Worm (Caenorhabditis elegans) whole organism, L3 larva: ENCODE data around the gene irld-65.

Source experiments
- R02D3.7 ChIP-seq: fragments of 150-350 bp; optimal IDR thresholded peaks from 2 replicates; lab custom pipeline; 2014; ENCODE audit warnings: missing biosample characterization, missing genetic modification characterization
- ZK546.5 ChIP-seq: sonication (generic microtip); optimal IDR thresholded peaks from 2 replicates; lab custom pipeline; 2017; ENCODE audit warnings: missing biosample characterization, missing genetic modification characterization
- aly-2 ChIP-seq: fragments of 150-350 bp; optimal IDR thresholded peaks from 2 replicates; lab custom pipeline; 2014; ENCODE audit warnings: missing biosample characterization, missing genetic modification characterization
- ceh-28 ChIP-seq: fragments of 150-350 bp; optimal IDR thresholded peaks from 2 replicates; lab custom pipeline; 2014; ENCODE audit warnings: missing biosample characterization, missing genetic modification reagents, missing genetic modification characterization
- ceh-82 ChIP-seq: fragments of 150-350 bp; optimal IDR thresholded peaks from 2 replicates; lab custom pipeline; 2014; ENCODE audit warnings: missing biosample characterization, missing genetic modification characterization
- ceh-9 ChIP-seq: sonication (generic microtip); optimal IDR thresholded peaks from 2 replicates; lab custom pipeline; 2018; ENCODE audit warnings: missing biosample characterization, missing genetic modification characterization
- daf-12 ChIP-seq: fragments of 150-350 bp; optimal IDR thresholded peaks from 2 replicates; lab custom pipeline; 2014; ENCODE audit warnings: missing biosample characterization, missing genetic modification reagents, missing genetic modification characterization
- egl-27 ChIP-seq: sonication (generic microtip); optimal IDR thresholded peaks from 4 replicates; lab custom pipeline; 2017; ENCODE audit warnings: missing biosample characterization, missing genetic modification reagents, missing genetic modification characterization
- egl-5 ChIP-seq: fragments of 150-350 bp; optimal IDR thresholded peaks from 2 replicates; lab custom pipeline; 2017; ENCODE audit warnings: missing biosample characterization, missing genetic modification reagents, missing genetic modification characterization, inconsistent platforms
- elt-1 ChIP-seq: fragments of 150-350 bp; optimal IDR thresholded peaks from 2 replicates; lab custom pipeline; 2014; ENCODE audit warnings: missing biosample characterization, missing genetic modification characterization
- elt-2 ChIP-seq: sonication (generic microtip); optimal IDR thresholded peaks from 2 replicates; lab custom pipeline; 2016; ENCODE audit warnings: missing genetic modification reagents, mild to moderate bottlenecking, missing genetic modification characterization, missing compliant biosample characterization
- elt-3 ChIP-seq, 3 experiments: fragments of 150-350 bp in 1 of 3; sonication (generic microtip) in 2 of 3; optimal IDR thresholded peaks; 2 replicates in 2 of 3; 4 replicates in 1 of 3; lab custom pipeline; 2014 to 2017; ENCODE audit warnings: missing biosample characterization in 3 of 3, missing genetic modification characterization in 3 of 3
- eor-1 ChIP-seq, 2 experiments: fragments of 150-350 bp; optimal IDR thresholded peaks; 2 replicates each; lab custom pipeline; 2014 to 2018; ENCODE audit warnings: missing biosample characterization in 2 of 2, missing genetic modification characterization in 2 of 2
- fkh-10 ChIP-seq: sonication (generic microtip); optimal IDR thresholded peaks from 2 replicates; lab custom pipeline; 2017; ENCODE audit warnings: missing biosample characterization, missing genetic modification reagents, missing genetic modification characterization
- fos-1 ChIP-seq: fragments of 150-350 bp; optimal IDR thresholded peaks from 2 replicates; lab custom pipeline; 2014; ENCODE audit warnings: missing biosample characterization, missing genetic modification characterization
- hmg-11 ChIP-seq: sonication (generic microtip); optimal IDR thresholded peaks from 2 replicates; lab custom pipeline; 2016; ENCODE audit warnings: missing genetic modification characterization, missing compliant biosample characterization
- jun-1 ChIP-seq: fragments of 150-350 bp; optimal IDR thresholded peaks from 2 replicates; lab custom pipeline; 2014; ENCODE audit warnings: missing biosample characterization, missing genetic modification reagents, missing genetic modification characterization
- lin-15B ChIP-seq: fragments of 150-350 bp; optimal IDR thresholded peaks from 2 replicates; lab custom pipeline; 2014; ENCODE audit warnings: missing biosample characterization, missing genetic modification characterization
- lin-39 ChIP-seq: fragments of 150-350 bp; optimal IDR thresholded peaks from 2 replicates; lab custom pipeline; 2018; ENCODE audit warnings: missing biosample characterization, missing genetic modification reagents, missing genetic modification characterization
- mdl-1 ChIP-seq: fragments of 150-350 bp; optimal IDR thresholded peaks from 2 replicates; lab custom pipeline; 2014; ENCODE audit warnings: missing biosample characterization, missing genetic modification characterization
- nfya-1 ChIP-seq: sonication (generic microtip); optimal IDR thresholded peaks from 2 replicates; lab custom pipeline; 2017; ENCODE audit warnings: missing genetic modification characterization, mild to moderate bottlenecking, missing compliant biosample characterization, antibody characterized with exemption, moderate library complexity; ENCODE audit not compliant: insufficient read depth
- nhr-11 ChIP-seq: fragments of 150-350 bp; optimal IDR thresholded peaks from 2 replicates; lab custom pipeline; 2014; ENCODE audit warnings: missing biosample characterization, missing genetic modification characterization
- nhr-12 ChIP-seq: fragments of 150-350 bp; optimal IDR thresholded peaks from 2 replicates; lab custom pipeline; 2014; ENCODE audit warnings: missing biosample characterization, missing genetic modification characterization
- nhr-23 ChIP-seq: fragments of 150-350 bp; optimal IDR thresholded peaks from 2 replicates; lab custom pipeline; 2014; ENCODE audit warnings: missing biosample characterization, missing genetic modification reagents, missing genetic modification characterization
- nhr-237 ChIP-seq: fragments of 150-350 bp; optimal IDR thresholded peaks from 2 replicates; lab custom pipeline; 2014; ENCODE audit warnings: missing biosample characterization, missing genetic modification characterization
- nhr-25 ChIP-seq: sonication (generic microtip); optimal IDR thresholded peaks from 2 replicates; lab custom pipeline; 2017; ENCODE audit warnings: missing biosample characterization, missing genetic modification characterization
- nhr-28 ChIP-seq: fragments of 150-350 bp; optimal IDR thresholded peaks from 2 replicates; lab custom pipeline; 2014; ENCODE audit warnings: missing biosample characterization, missing genetic modification characterization
- nhr-76 ChIP-seq: fragments of 150-350 bp; sonication (generic microtip); optimal IDR thresholded peaks from 5 replicates; lab custom pipeline; 2014; ENCODE audit warnings: missing biosample characterization, missing genetic modification characterization
- nhr-77 ChIP-seq: fragments of 150-350 bp; optimal IDR thresholded peaks from 2 replicates; lab custom pipeline; 2014; ENCODE audit warnings: missing biosample characterization, missing genetic modification characterization
- pha-4 ChIP-seq: fragments of 150-350 bp; optimal IDR thresholded peaks from 2 replicates; lab custom pipeline; 2014; ENCODE audit warnings: missing biosample characterization, missing genetic modification reagents, missing genetic modification characterization
- pqm-1 ChIP-seq: fragments of 150-350 bp; optimal IDR thresholded peaks from 2 replicates; lab custom pipeline; 2017; ENCODE audit warnings: missing biosample characterization, missing genetic modification characterization, inconsistent platforms
- sea-2 ChIP-seq: fragments of 150-350 bp; sonication (generic microtip); optimal IDR thresholded peaks from 4 replicates; lab custom pipeline; 2014; ENCODE audit warnings: missing biosample characterization, missing genetic modification reagents, missing genetic modification characterization
- skn-1 ChIP-seq: fragments of 150-350 bp; optimal IDR thresholded peaks from 2 replicates; lab custom pipeline; 2014; ENCODE audit warnings: missing biosample characterization, missing genetic modification characterization
- snpc-4 ChIP-seq: fragments of 150-350 bp; optimal IDR thresholded peaks from 2 replicates; lab custom pipeline; 2014; ENCODE audit warnings: missing biosample characterization, missing genetic modification characterization
- tbx-2 ChIP-seq: sonication (generic microtip); optimal IDR thresholded peaks from 2 replicates; lab custom pipeline; 2016; ENCODE audit warnings: mild to moderate bottlenecking, missing genetic modification characterization, missing compliant biosample characterization
- unc-62 ChIP-seq: fragments of 150-350 bp; sonication (generic microtip); optimal IDR thresholded peaks from 4 replicates; lab custom pipeline; 2014; ENCODE audit warnings: missing biosample characterization, missing genetic modification reagents, missing genetic modification characterization
- zag-1 ChIP-seq: fragments of 150-350 bp; optimal IDR thresholded peaks from 2 replicates; lab custom pipeline; 2014; ENCODE audit warnings: missing biosample characterization, missing genetic modification characterization
- ztf-11 ChIP-seq: fragments of 150-350 bp; optimal IDR thresholded peaks from 2 replicates; lab custom pipeline; 2014; ENCODE audit warnings: missing biosample characterization, missing genetic modification characterization
- ztf-4 ChIP-seq: fragments of 150-350 bp; optimal IDR thresholded peaks from 2 replicates; lab custom pipeline; 2014; ENCODE audit warnings: missing biosample characterization, missing genetic modification characterization

Gene irld-65

DNA sequence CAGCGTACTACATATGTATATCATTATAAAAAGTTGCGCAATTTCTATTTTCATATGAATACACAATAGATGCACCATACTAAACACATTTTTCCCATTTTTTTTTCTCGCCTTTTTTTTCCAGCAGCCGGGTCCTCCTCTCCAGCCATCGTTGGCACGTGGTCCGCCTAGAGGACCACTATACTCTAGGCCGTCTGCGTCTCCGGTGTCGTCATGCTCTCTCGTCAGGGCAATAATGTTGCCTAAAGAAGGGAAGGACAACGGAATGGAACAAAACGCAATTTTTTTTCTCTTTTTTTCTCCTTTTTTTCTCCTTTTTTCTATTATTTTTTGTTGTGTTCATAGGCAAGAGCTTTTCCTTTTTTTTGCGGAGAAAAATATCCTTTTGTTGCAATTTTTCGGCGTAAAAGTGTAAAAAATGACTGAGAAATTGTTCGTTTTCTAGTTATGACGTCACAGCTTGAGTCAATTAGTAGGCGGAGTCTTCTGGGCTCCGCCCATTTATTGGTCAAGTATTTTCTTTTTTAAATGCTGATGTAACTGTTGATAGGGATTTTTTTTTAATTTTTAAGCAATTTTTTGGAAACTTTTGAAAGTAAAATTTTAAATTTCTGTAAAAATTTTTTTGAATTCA, 24.9 kb upstream of the irld-65 start:
- TF ChIP-seq ZK546.5 (tag; lab: Kevin White, UChicago) = no peak
- TF ChIP-seq daf-12 (tag; lab: Kevin White, UChicago) = no peak
- TF ChIP-seq nhr-237 (tag; lab: Kevin White, UChicago) = no peak
- TF ChIP-seq nhr-25 = no peak
- no peak for TF ChIP-seq nhr-11 (tag; lab: Kevin White, UChicago)
- TF ChIP-seq ceh-9 = no peak
- no peak for TF ChIP-seq R02D3.7 (tag; lab: Kevin White, UChicago)
- no peak for TF ChIP-seq pqm-1
- peak; percentile 47 for TF ChIP-seq skn-1 (tag; lab: Kevin White, UChicago)
- no peak for TF ChIP-seq jun-1 (tag; lab: Kevin White, UChicago)
- no peak for TF ChIP-seq nhr-28 (tag; lab: Kevin White, UChicago)
- peak; percentile 91 for TF ChIP-seq mdl-1 (tag; lab: Kevin White, UChicago)
- TF ChIP-seq zag-1 (tag; lab: Kevin White, UChicago) = no peak
- TF ChIP-seq aly-2 (tag; lab: Kevin White, UChicago) = no peak
- no peak for TF ChIP-seq egl-5
- no peak for TF ChIP-seq nfya-1 (tag; lab: Kevin White, UChicago)
- TF ChIP-seq fkh-10 (GFP tag; lab: Kevin White, UChicago) = peak; percentile 77
- no peak for TF ChIP-seq ceh-82 (tag; lab: Kevin White, UChicago)
- peak; percentile 66 for TF ChIP-seq hmg-11 (tag; lab: Kevin White, UChicago)
- TF ChIP-seq lin-39 (tag; lab: Kevin White, UChicago) = peak; percentile 62
- TF ChIP-seq nhr-12 (tag; lab: Kevin White, UChicago) = no peak
- TF ChIP-seq unc-62 (GFP tag; lab: Kevin White, UChicago) = no peak
- no peak for TF ChIP-seq nhr-76 (tag; lab: Kevin White, UChicago)
- peak; percentile 21 for TF ChIP-seq lin-15B (tag; lab: Kevin White, UChicago)
- TF ChIP-seq snpc-4 (tag; lab: Kevin White, UChicago) = no peak
- no peak for TF ChIP-seq egl-27 (tag; lab: Kevin White, UChicago)
- no peak for TF ChIP-seq nhr-23 (tag; lab: Kevin White, UChicago)
- no peak for TF ChIP-seq elt-3 (tag; optimal IDR thresholded peaks at IDR 0.05; lab: Kevin White, UChicago)
- TF ChIP-seq elt-1 (tag; lab: Kevin White, UChicago) = no peak
- TF ChIP-seq pha-4 = no peak
- no peak for TF ChIP-seq ztf-4

DNA sequence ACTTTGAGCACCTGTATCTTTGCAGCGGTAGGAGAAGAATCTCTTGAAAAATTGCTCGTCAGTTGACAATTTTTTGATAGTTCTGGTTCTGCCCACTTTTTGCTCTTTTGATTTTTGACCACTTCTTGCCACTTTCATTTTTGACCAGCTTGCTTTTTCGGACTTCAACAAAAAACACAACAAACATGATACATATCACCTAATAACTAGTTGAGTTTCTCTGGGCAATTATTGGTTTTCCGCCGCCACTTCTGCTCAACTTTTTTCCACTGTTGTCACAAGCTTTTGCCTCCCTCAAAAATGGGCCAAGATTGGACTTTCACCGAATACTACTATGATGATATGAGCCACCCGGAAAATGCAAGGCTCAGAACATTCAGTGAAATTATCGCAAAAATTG, 20.6 kb upstream of the irld-65 start, which contains the start of gene srw-60:
Gene srw-60, plus strand, starts transcription at position 301 of the 400 bp plus-strand sequence.
- TF ChIP-seq egl-27 (tag; lab: Kevin White, UChicago) = no peak
- no peak for TF ChIP-seq aly-2 (tag; lab: Kevin White, UChicago)
- TF ChIP-seq nhr-23 (tag; lab: Kevin White, UChicago) = no peak
- no peak for TF ChIP-seq ceh-28
- TF ChIP-seq pqm-1 = no peak
- TF ChIP-seq nhr-77 (tag; lab: Kevin White, UChicago) = no peak
- no peak for TF ChIP-seq ztf-11
- TF ChIP-seq elt-3 (tag; optimal IDR thresholded peaks at IDR 0.05; lab: Kevin White, UChicago) = no peak
- TF ChIP-seq ZK546.5 (tag; lab: Kevin White, UChicago) = no peak
- TF ChIP-seq eor-1 (tag; optimal IDR thresholded peaks at IDR 0.05; lab: Kevin White, UChicago) = no peak
- TF ChIP-seq ceh-9 = no peak

- TF ChIP-seq elt-1 (tag; lab: Kevin White, UChicago) = no peak
- no peak for TF ChIP-seq fos-1 (tag; lab: Kevin White, UChicago)
- no peak for TF ChIP-seq elt-2
- TF ChIP-seq nhr-25 = no peak
- TF ChIP-seq ztf-4 = no peak
- TF ChIP-seq nhr-12 (tag; lab: Kevin White, UChicago) = no peak
Observed at ce11 chrII:2955656-2956115, 17.9 kb upstream of the irld-65 start, which contains the start of gene irld-48. Gene irld-48, plus strand, starts transcription at chrII:2956065.

- TF ChIP-seq jun-1 (tag; lab: Kevin White, UChicago) = no peak
- TF ChIP-seq mdl-1 (tag; lab: Kevin White, UChicago) = no peak
- TF ChIP-seq egl-27 (tag; lab: Kevin White, UChicago) = no peak
- TF ChIP-seq nhr-28 (tag; lab: Kevin White, UChicago) = no peak
- no peak for TF ChIP-seq skn-1 (tag; lab: Kevin White, UChicago)
- TF ChIP-seq ceh-9 = no peak
- TF ChIP-seq lin-39 (tag; lab: Kevin White, UChicago) = no peak
- no peak for TF ChIP-seq sea-2 (GFP tag; lab: Kevin White, UChicago)
- no peak for TF ChIP-seq fkh-10 (GFP tag; lab: Kevin White, UChicago)
- TF ChIP-seq ztf-11 = no peak
- TF ChIP-seq R02D3.7 (tag; lab: Kevin White, UChicago) = no peak
- no peak for TF ChIP-seq daf-12 (tag; lab: Kevin White, UChicago)
- no peak for TF ChIP-seq snpc-4 (tag; lab: Kevin White, UChicago)
- TF ChIP-seq nfya-1 (tag; lab: Kevin White, UChicago) = no peak
- no peak for TF ChIP-seq tbx-2 (tag; lab: Kevin White, UChicago)
- TF ChIP-seq hmg-11 (tag; lab: Kevin White, UChicago) = no peak
- TF ChIP-seq aly-2 (tag; lab: Kevin White, UChicago) = no peak
- TF ChIP-seq egl-5 = no peak
Observed at ce11 chrII:2952629-2953028, 14.9 kb upstream of the irld-65 start, which contains the start of gene irld-51. Gene irld-51, minus strand, starts transcription at chrII:2952729.
